Fruit fly (Drosophila melanogaster) whole organism, embryonic: ENCODE results near the gene PGAP2.

Experiments
- Bdp1 ChIP-seq: fragments of 200-800 bp; sonication (Bioruptor generic); optimal IDR thresholded peaks from 3 replicates; lab custom pipeline; 2016; ENCODE audit warnings: missing biosample characterization, missing genetic modification characterization
- CG10959 ChIP-seq: fragments of 200-800 bp; sonication (Bioruptor generic); IDR thresholded peaks from 2 replicates; pipeline ENCODE4 v1.3.6; 2022; ENCODE audit warnings: missing biosample characterization, missing genetic modification characterization
- CG12659 ChIP-seq: fragments of 200-800 bp; sonication (Bioruptor generic); optimal IDR thresholded peaks from 3 replicates; lab custom pipeline; 2017; ENCODE audit warnings: mild to moderate bottlenecking, missing biosample characterization, missing genetic modification reagents, missing genetic modification characterization
- CG15479 ChIP-seq: fragments of 200-800 bp; sonication (Bioruptor generic); optimal IDR thresholded peaks from 3 replicates; lab custom pipeline; 2019; ENCODE audit warnings: missing biosample characterization, mild to moderate bottlenecking, missing genetic modification characterization, moderate library complexity
- CG17385 ChIP-seq: fragments of 200-800 bp; sonication (Bioruptor generic); optimal IDR thresholded peaks from 3 replicates; lab custom pipeline; 2018; ENCODE audit warnings: missing biosample characterization, mild to moderate bottlenecking, missing genetic modification characterization
- CG17612 ChIP-seq: fragments of 200-800 bp; sonication (Bioruptor generic); IDR thresholded peaks from 2 replicates; pipeline ENCODE4 v1.3.6; 2022; ENCODE audit warnings: missing biosample characterization, missing genetic modification characterization
- CG17912 ChIP-seq: fragments of 200-800 bp; sonication (Bioruptor generic); optimal IDR thresholded peaks from 2 replicates; lab custom pipeline; 2018; ENCODE audit warnings: missing biosample characterization, mild to moderate bottlenecking, missing genetic modification characterization
- CG30403 ChIP-seq: fragments of 200-800 bp; sonication (Bioruptor generic); optimal IDR thresholded peaks from 3 replicates; lab custom pipeline; 2016; ENCODE audit warnings: missing biosample characterization, missing genetic modification characterization
- CG3281 ChIP-seq: fragments of 200-800 bp; sonication (Bioruptor generic); optimal IDR thresholded peaks from 3 replicates; lab custom pipeline; 2017; ENCODE audit warnings: missing biosample characterization, mild to moderate bottlenecking, missing genetic modification characterization
- CG34422 ChIP-seq: fragments of 200-800 bp; sonication (Bioruptor generic); IDR thresholded peaks from 3 replicates; pipeline ENCODE4 v1.3.6; 2022; ENCODE audit warnings: missing biosample characterization, missing genetic modification characterization
- CG4424 ChIP-seq: fragments of 200-800 bp; sonication (Bioruptor generic); optimal IDR thresholded peaks from 3 replicates; lab custom pipeline; 2016; ENCODE audit warnings: missing biosample characterization, missing genetic modification characterization
- CG6254 ChIP-seq: fragments of 200-800 bp; sonication (Bioruptor generic); optimal IDR thresholded peaks from 3 replicates; lab custom pipeline; 2017; ENCODE audit warnings: mild to moderate bottlenecking, missing biosample characterization, missing genetic modification reagents, missing genetic modification characterization
- CG6791 ChIP-seq: fragments of 200-800 bp; sonication (Bioruptor generic); IDR thresholded peaks from 3 replicates; pipeline ENCODE4 v1.3.6; 2022; ENCODE audit warnings: missing biosample characterization, missing genetic modification characterization; ENCODE audit not compliant: partially characterized antibody
- CG7987 ChIP-seq: fragments of 200-800 bp; sonication (Bioruptor generic); optimal IDR thresholded peaks from 2 replicates; lab custom pipeline; 2018; ENCODE audit warnings: missing biosample characterization, mild to moderate bottlenecking, missing genetic modification characterization, moderate library complexity
- CG8388 ChIP-seq: fragments of 200-800 bp; sonication (Bioruptor generic); optimal IDR thresholded peaks from 2 replicates; lab custom pipeline; 2019; ENCODE audit warnings: missing biosample characterization, mild to moderate bottlenecking, missing genetic modification characterization, moderate library complexity
- Dip3 ChIP-seq: fragments of 200-800 bp; sonication (Bioruptor generic); optimal IDR thresholded peaks from 3 replicates; lab custom pipeline; 2016; ENCODE audit warnings: missing biosample characterization, missing genetic modification characterization
- Dref ChIP-seq: fragments of 200-800 bp; sonication (Bioruptor generic); IDR thresholded peaks from 2 replicates; pipeline ENCODE4 v1.3.6; 2022; ENCODE audit warnings: missing biosample characterization, missing genetic modification characterization
- GATAe ChIP-seq: fragments of 200-800 bp; sonication (Bioruptor generic); conservative IDR thresholded peaks from 2 replicates; pipeline ENCODE4 v1.3.6; 2022; ENCODE audit warnings: missing biosample characterization, missing genetic modification characterization
- H2.0 ChIP-seq: fragments of 200-800 bp; sonication (Bioruptor generic); IDR thresholded peaks from 2 replicates; pipeline ENCODE4 v1.3.6; 2022; ENCODE audit warnings: missing biosample characterization, missing genetic modification characterization
- HLH4C ChIP-seq: fragments of 200-800 bp; sonication (Bioruptor generic); IDR thresholded peaks from 3 replicates; pipeline ENCODE4 v1.3.6; 2022; ENCODE audit warnings: missing biosample characterization, missing genetic modification characterization; ENCODE audit not compliant: partially characterized antibody
- HLH54F ChIP-seq: fragments of 200-800 bp; sonication (Bioruptor generic); optimal IDR thresholded peaks from 3 replicates; lab custom pipeline; 2016; ENCODE audit warnings: missing biosample characterization, missing genetic modification characterization
- Hr3 ChIP-seq: fragments of 200-800 bp; sonication (Bioruptor generic); optimal IDR thresholded peaks from 3 replicates; lab custom pipeline; 2016; ENCODE audit warnings: missing biosample characterization, missing genetic modification characterization
- Max ChIP-seq: fragments of 200-800 bp; sonication (Bioruptor generic); optimal IDR thresholded peaks from 2 replicates; lab custom pipeline; 2016; ENCODE audit warnings: missing biosample characterization, mild to moderate bottlenecking, missing genetic modification characterization
- Med ChIP-seq: fragments of 200-800 bp; sonication (Bioruptor generic); peaks from one replicate; lab custom pipeline; 2016; ENCODE audit warnings: missing biosample characterization, missing genetic modification characterization, mild to moderate bottlenecking, inconsistent platforms, moderate library complexity
- Myb ChIP-seq: fragments of 200-800 bp; sonication (Bioruptor generic); optimal IDR thresholded peaks from 2 replicates; lab custom pipeline; 2016; ENCODE audit warnings: missing biosample characterization, missing genetic modification characterization
- NC2β ChIP-seq: fragments of 200-800 bp; sonication (Bioruptor generic); optimal IDR thresholded peaks from 2 replicates; lab custom pipeline; 2016; ENCODE audit warnings: missing biosample characterization, missing genetic modification characterization
- NK7.1 ChIP-seq: fragments of 200-800 bp; sonication (Bioruptor generic); optimal IDR thresholded peaks from 3 replicates; lab custom pipeline; 2016; ENCODE audit warnings: missing biosample characterization, missing genetic modification characterization
- Nf-YB ChIP-seq: fragments of 200-800 bp; sonication (Bioruptor generic); optimal IDR thresholded peaks from 3 replicates; lab custom pipeline; 2019; ENCODE audit warnings: missing biosample characterization, mild to moderate bottlenecking, missing genetic modification characterization, moderate library complexity
- Oaz ChIP-seq: fragments of 200-800 bp; sonication (Bioruptor generic); IDR thresholded peaks from 2 replicates; pipeline ENCODE4 v1.3.6; 2022; ENCODE audit warnings: missing biosample characterization, missing genetic modification characterization
- Oli ChIP-seq: fragments of 200-800 bp; sonication (Bioruptor generic); optimal IDR thresholded peaks from 2 replicates; lab custom pipeline; 2018; ENCODE audit warnings: missing biosample characterization, mild to moderate bottlenecking, missing genetic modification characterization, moderate library complexity
- PHDP ChIP-seq: fragments of 200-800 bp; sonication (Bioruptor generic); optimal IDR thresholded peaks from 3 replicates; lab custom pipeline; 2018; ENCODE audit warnings: missing biosample characterization, mild to moderate bottlenecking, missing genetic modification characterization, moderate library complexity
- Poxn ChIP-seq: fragments of 200-800 bp; sonication (Bioruptor generic); IDR thresholded peaks from 2 replicates; pipeline ENCODE4 v1.3.6; 2022; ENCODE audit warnings: missing biosample characterization, missing genetic modification characterization
- Sry-δ ChIP-seq: fragments of 200-800 bp; sonication (Bioruptor generic); optimal IDR thresholded peaks from 2 replicates; lab custom pipeline; 2016; ENCODE audit warnings: missing biosample characterization, missing genetic modification characterization
- al ChIP-seq: fragments of 200-800 bp; sonication (Bioruptor generic); IDR thresholded peaks from 2 replicates; pipeline ENCODE4 v1.3.6; 2022; ENCODE audit warnings: missing biosample characterization, missing genetic modification characterization
- amos ChIP-seq: fragments of 200-800 bp; sonication (Bioruptor generic); IDR thresholded peaks from 2 replicates; pipeline ENCODE4 v1.3.6; 2022; ENCODE audit warnings: missing biosample characterization, missing genetic modification characterization; ENCODE audit not compliant: partially characterized antibody
- aop ChIP-seq: fragments of 200-800 bp; sonication (Bioruptor generic); IDR thresholded peaks from 2 replicates; pipeline ENCODE4 v1.3.6; 2022; ENCODE audit warnings: missing biosample characterization, missing genetic modification characterization
- ems ChIP-seq: fragments of 200-800 bp; sonication (Bioruptor generic); optimal IDR thresholded peaks from 3 replicates; lab custom pipeline; 2016; ENCODE audit warnings: missing biosample characterization, missing genetic modification characterization
- esg ChIP-seq: fragments of 200-800 bp; sonication (Bioruptor generic); conservative IDR thresholded peaks from 2 replicates; pipeline ENCODE4 v1.3.6; 2022; ENCODE audit warnings: missing biosample characterization, missing genetic modification characterization
- gro ChIP-seq: fragments of 200-800 bp; sonication (Bioruptor generic); optimal IDR thresholded peaks from 2 replicates; lab custom pipeline; 2016; ENCODE audit warnings: missing biosample characterization, missing genetic modification characterization
- insv ChIP-seq, 2 experiments: fragments of 200-800 bp; sonication (Bioruptor generic); optimal IDR thresholded peaks; 3 replicates each; lab custom pipeline; 2016 to 2018; ENCODE audit warnings: missing biosample characterization in 2 of 2, missing genetic modification characterization in 2 of 2
- jumu ChIP-seq: fragments of 200-800 bp; sonication (Bioruptor generic); optimal IDR thresholded peaks from 3 replicates; lab custom pipeline; 2016; ENCODE audit warnings: missing biosample characterization, missing genetic modification characterization
- klu ChIP-seq: fragments of 200-800 bp; sonication (Bioruptor generic); IDR thresholded peaks from 2 replicates; pipeline ENCODE4 v1.3.6; 2022; ENCODE audit warnings: missing biosample characterization, missing genetic modification characterization
- maf-S ChIP-seq: fragments of 200-800 bp; sonication (Bioruptor generic); optimal IDR thresholded peaks from 2 replicates; lab custom pipeline; 2016; ENCODE audit warnings: missing biosample characterization, missing genetic modification characterization
- pnt ChIP-seq: fragments of 200-800 bp; sonication (Bioruptor generic); optimal IDR thresholded peaks from 3 replicates; lab custom pipeline; 2016; ENCODE audit warnings: missing biosample characterization, missing genetic modification characterization
- pros ChIP-seq: fragments of 200-800 bp; sonication (Bioruptor generic); optimal IDR thresholded peaks from 3 replicates; lab custom pipeline; 2019; ENCODE audit warnings: missing biosample characterization, mild to moderate bottlenecking, missing genetic modification characterization, moderate library complexity
- ranshi ChIP-seq: fragments of 200-800 bp; sonication (Bioruptor generic); IDR thresholded peaks from 2 replicates; pipeline ENCODE4 v1.3.6; 2022; ENCODE audit warnings: missing biosample characterization, missing genetic modification characterization
- ro ChIP-seq: fragments of 200-800 bp; sonication (Bioruptor generic); IDR thresholded peaks from 2 replicates; pipeline ENCODE4 v1.3.6; 2022; ENCODE audit warnings: missing biosample characterization, missing genetic modification characterization
- unc-4 ChIP-seq: fragments of 200-800 bp; sonication (Bioruptor generic); IDR thresholded peaks from 2 replicates; pipeline ENCODE4 v1.3.6; 2022; ENCODE audit warnings: missing biosample characterization, missing genetic modification characterization; ENCODE audit not compliant: partially characterized antibody
- wor ChIP-seq: fragments of 200-800 bp; sonication (Bioruptor generic); IDR thresholded peaks from 2 replicates; pipeline ENCODE4 v1.3.6; 2022; ENCODE audit warnings: missing biosample characterization, missing genetic modification characterization
- zen2 ChIP-seq: fragments of 200-800 bp; sonication (Bioruptor generic); IDR thresholded peaks from 3 replicates; pipeline ENCODE4 v1.3.6; 2022; ENCODE audit warnings: missing biosample characterization, missing genetic modification characterization; ENCODE audit not compliant: partially characterized antibody

PGAP2 gene

DNA sequence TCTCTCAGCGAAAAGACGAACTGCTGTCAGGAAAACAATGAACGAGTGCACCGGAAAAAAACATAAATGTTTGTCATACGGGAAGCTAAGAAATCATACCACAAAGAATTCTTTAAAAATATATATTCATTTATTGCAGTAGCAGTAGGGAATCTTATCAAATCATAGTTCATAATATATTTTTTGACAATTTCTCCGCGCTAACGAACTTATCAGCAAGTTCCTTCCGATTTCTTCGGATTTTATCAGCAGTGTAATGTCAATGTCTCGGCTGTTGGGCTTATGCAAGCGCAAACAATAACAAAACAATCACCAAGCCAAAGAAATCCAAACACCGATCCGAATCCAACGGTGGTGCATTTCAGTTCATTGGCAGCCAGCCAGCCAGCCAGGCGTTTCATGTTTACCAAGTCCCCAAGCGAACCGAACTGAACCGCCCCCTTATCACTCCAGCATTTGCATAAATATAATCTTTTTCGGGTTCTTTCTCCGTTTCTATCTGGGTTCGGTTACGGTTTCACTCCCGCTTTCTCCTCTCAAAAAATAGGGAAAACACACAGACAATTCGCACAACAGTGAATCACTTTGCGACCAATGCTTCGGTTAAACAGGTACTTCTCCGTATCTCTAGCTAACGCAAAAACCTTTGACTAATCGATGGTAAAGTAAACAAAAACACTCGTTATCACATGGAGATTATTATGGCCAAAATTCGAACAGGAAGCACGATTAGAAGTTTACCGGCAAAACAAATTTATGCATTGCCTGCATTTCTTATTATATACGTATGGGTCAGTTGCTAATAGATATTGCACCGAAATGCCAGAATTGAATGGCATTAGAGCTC, 8.4 kb upstream of the PGAP2 start (continued):
- TF ChIP-seq zen2 (GFP tag; lab: Robert Waterston, UW), result no peak
- no peak for TF ChIP-seq Dip3 (GFP tag; lab: Kevin White, UChicago)
- TF ChIP-seq NK7.1, result no peak
- no peak for TF ChIP-seq Poxn
- TF ChIP-seq Myb (GFP tag; lab: Kevin White, UChicago), result no peak
- TF ChIP-seq Hr3, result peak; percentile 44
- TF ChIP-seq GATAe (GFP tag; lab: Robert Waterston, UW), result no peak
- no peak for TF ChIP-seq CG34422 (GFP tag; lab: Robert Waterston, UW)
- TF ChIP-seq Dref (GFP tag; lab: Robert Waterston, UW), result no peak
- TF ChIP-seq amos (GFP tag; lab: Robert Waterston, UW), result no peak
- TF ChIP-seq CG10959 (GFP tag; lab: Robert Waterston, UW), result no peak
- no peak for TF ChIP-seq aop (GFP tag; lab: Robert Waterston, UW)
- TF ChIP-seq CG8388, result peak; percentile 23
- TF ChIP-seq pnt, result no peak
- TF ChIP-seq Nf-YB (GFP tag; lab: Kevin White, UChicago), result peak; percentile 20
- TF ChIP-seq gro (GFP tag; lab: Kevin White, UChicago), result no peak
- no peak for TF ChIP-seq wor (GFP tag; lab: Robert Waterston, UW)
- no peak for TF ChIP-seq CG7987 (GFP tag; lab: Kevin White, UChicago)
- no peak for TF ChIP-seq Sry-δ (GFP tag; lab: Kevin White, UChicago)
- peak; percentile 17 for TF ChIP-seq pros
- TF ChIP-seq CG30403 (GFP tag; lab: Kevin White, UChicago), result peak; percentile 63
- no peak for TF ChIP-seq Max (GFP tag; lab: Kevin White, UChicago)
- TF ChIP-seq al (GFP tag; lab: Robert Waterston, UW), result no peak
- TF ChIP-seq ro (GFP tag; lab: Robert Waterston, UW), result no peak
- TF ChIP-seq NC2β (GFP tag; lab: Kevin White, UChicago), result peak; percentile 45
- no peak for TF ChIP-seq CG17912 (GFP tag; lab: Kevin White, UChicago)
- TF ChIP-seq H2.0 (GFP tag; lab: Robert Waterston, UW), result no peak
- TF ChIP-seq CG4424, result peak; percentile 30
- TF ChIP-seq PHDP (tag; lab: Kevin White, UChicago), result peak; percentile 71
- 0 out of 2 replicates have a peak, but pooled peaks have one; percentile 15 for TF ChIP-seq esg (GFP tag; lab: Robert Waterston, UW)
- peak; percentile 48 for TF ChIP-seq CG17385 (GFP tag; lab: Kevin White, UChicago)
- no peak for TF ChIP-seq HLH4C (GFP tag; lab: Robert Waterston, UW)
- no peak for TF ChIP-seq klu
- TF ChIP-seq insv (GFP tag; optimal IDR thresholded peaks at IDR 0.05; lab: Kevin White, UChicago), result no peak
- no peak for TF ChIP-seq maf-S (GFP tag; lab: Kevin White, UChicago)
- TF ChIP-seq CG6254 (GFP tag; lab: Kevin White, UChicago), result no peak
- TF ChIP-seq Oaz (GFP tag; lab: Robert Waterston, UW), result no peak
- no peak for TF ChIP-seq ems (GFP tag; lab: Kevin White, UChicago)
- TF ChIP-seq CG6791 (GFP tag; lab: Robert Waterston, UW), result no peak
- no peak for TF ChIP-seq jumu
- no peak for TF ChIP-seq CG17612 (GFP tag; lab: Robert Waterston, UW)
- TF ChIP-seq Bdp1 (GFP tag; lab: Kevin White, UChicago), result peak; percentile 7
- TF ChIP-seq ranshi (GFP tag; lab: Robert Waterston, UW), result no peak
- peak; percentile 54 for TF ChIP-seq Oli
- no peak for TF ChIP-seq unc-4
- TF ChIP-seq CG12659 (GFP tag; lab: Kevin White, UChicago), result peak; percentile 17
- TF ChIP-seq HLH54F, result no peak
- peak; percentile 74 for TF ChIP-seq Med (GFP tag; lab: Kevin White, UChicago)
- peak; percentile 42 for TF ChIP-seq CG15479 (GFP tag; lab: Kevin White, UChicago)
- TF ChIP-seq CG3281, result no peak
